Worm (Caenorhabditis elegans) whole organism, young adult: ENCODE measurements around the gene tatn-1.

Experiments used
- F10E7.11 ChIP-seq: sonication (generic microtip); optimal IDR thresholded peaks from 2 replicates; lab custom pipeline; 2017; ENCODE audit warnings: mild to moderate bottlenecking, missing genetic modification characterization, moderate library complexity, missing compliant biosample characterization
- F33H1.4 ChIP-seq: fragments of 200-800 bp; sonication (Bioruptor generic); IDR thresholded peaks from 2 replicates; pipeline ENCODE4 v1.3.6; 2022; ENCODE audit warnings: missing genetic modification reagents, missing genetic modification characterization, missing compliant biosample characterization
- F49E8.2 ChIP-seq: sonication (generic microtip); optimal IDR thresholded peaks from 3 replicates; lab custom pipeline; 2017; ENCODE audit warnings: missing genetic modification characterization, mild to moderate bottlenecking, missing compliant biosample characterization, antibody characterized with exemption, moderate library complexity; ENCODE audit not compliant: insufficient read depth
- F57C9.4 ChIP-seq: sonication (generic microtip); optimal IDR thresholded peaks from 2 replicates; lab custom pipeline; 2017; ENCODE audit warnings: mild to moderate bottlenecking, missing genetic modification characterization, missing compliant biosample characterization
- K11D2.4 ChIP-seq: fragments of 200-800 bp; sonication (Bioruptor generic); IDR thresholded peaks from 2 replicates; pipeline ENCODE4 v1.3.6; 2022; ENCODE audit warnings: missing genetic modification reagents, missing genetic modification characterization, missing compliant biosample characterization
- T07F8.4 ChIP-seq: sonication (generic microtip); optimal IDR thresholded peaks from 2 replicates; lab custom pipeline; 2016; ENCODE audit warnings: mild to moderate bottlenecking, missing genetic modification characterization, moderate library complexity, missing compliant biosample characterization
- Y53G8AR.9 ChIP-seq: fragments of 200-800 bp; sonication (Bioruptor generic); conservative IDR thresholded peaks from 2 replicates; pipeline ENCODE4 v1.3.6; 2022; ENCODE audit warnings: missing genetic modification reagents, missing genetic modification characterization, missing compliant biosample characterization
- Y56A3A.18 ChIP-seq: fragments of 200-800 bp; sonication (Bioruptor generic); IDR thresholded peaks from 2 replicates; pipeline ENCODE4 v1.3.6; 2022; ENCODE audit warnings: missing genetic modification reagents, missing genetic modification characterization, missing compliant biosample characterization
- Y79H2A.3 ChIP-seq: fragments of 200-800 bp; sonication (Bioruptor generic); conservative IDR thresholded peaks from 2 replicates; pipeline ENCODE4 v1.3.6; 2022; ENCODE audit warnings: missing genetic modification reagents, missing genetic modification characterization, missing compliant biosample characterization
- Y95B8A.8 ChIP-seq: fragments of 200-800 bp; sonication (Bioruptor generic); IDR thresholded peaks from 2 replicates; pipeline ENCODE4 v1.3.6; 2022; ENCODE audit warnings: missing genetic modification reagents, missing genetic modification characterization, missing compliant biosample characterization
- ZK185.1 ChIP-seq: sonication (generic microtip); optimal IDR thresholded peaks from 2 replicates; lab custom pipeline; 2016; ENCODE audit warnings: mild to moderate bottlenecking, missing genetic modification characterization, missing compliant biosample characterization; ENCODE audit not compliant: poor library complexity, severe bottlenecking
- aptf-2 ChIP-seq: fragments of 200-800 bp; sonication (Bioruptor generic); conservative IDR thresholded peaks from 2 replicates; pipeline ENCODE4 v1.3.6; 2022; ENCODE audit warnings: missing genetic modification reagents, missing genetic modification characterization, missing compliant biosample characterization
- attf-5 ChIP-seq: fragments of 200-800 bp; sonication (Bioruptor generic); optimal IDR thresholded peaks from 2 replicates; lab custom pipeline; 2018; ENCODE audit warnings: mild to moderate bottlenecking, missing genetic modification characterization, missing compliant biosample characterization
- bed-1 ChIP-seq: fragments of 200-800 bp; sonication (Bioruptor generic); IDR thresholded peaks from 2 replicates; pipeline ENCODE4 v1.3.6; 2022; ENCODE audit warnings: missing genetic modification reagents, missing genetic modification characterization, missing compliant biosample characterization
- cebp-1 ChIP-seq, 2 experiments: fragments of 200-800 bp in 1 of 2; sonication (Bioruptor generic) in 1 of 2; sonication (generic microtip) in 1 of 2; IDR thresholded peaks in 1 of 2; optimal IDR thresholded peaks in 1 of 2; 2 replicates each; pipeline versions ENCODE4 v1.3.6 to Lab custom; 2017 to 2022; ENCODE audit warnings: missing compliant biosample characterization in 2 of 2, missing genetic modification characterization in 2 of 2, mild to moderate bottlenecking in 1 of 2, missing genetic modification reagents in 1 of 2, moderate library complexity in 1 of 2
- efl-1 ChIP-seq: fragments of 150-350 bp; optimal IDR thresholded peaks from 2 replicates; lab custom pipeline; 2014; ENCODE audit warnings: missing biosample characterization, missing genetic modification reagents, missing genetic modification characterization
- egrh-3 ChIP-seq: fragments of 200-800 bp; sonication (Bioruptor generic); IDR thresholded peaks from 2 replicates; pipeline ENCODE4 v1.3.6; 2022; ENCODE audit warnings: missing genetic modification reagents, missing genetic modification characterization, missing compliant biosample characterization
- ets-4 ChIP-seq: fragments of 200-800 bp; sonication (Bioruptor generic); optimal IDR thresholded peaks from 2 replicates; lab custom pipeline; 2018; ENCODE audit warnings: mild to moderate bottlenecking, missing genetic modification characterization, missing compliant biosample characterization
- fkh-3 ChIP-seq: sonication (generic microtip); optimal IDR thresholded peaks from 2 replicates; lab custom pipeline; 2016; ENCODE audit warnings: mild to moderate bottlenecking, missing genetic modification characterization, missing compliant biosample characterization
- gei-17 ChIP-seq: fragments of 200-800 bp; sonication (Bioruptor generic); optimal IDR thresholded peaks from 2 replicates; lab custom pipeline; 2018; ENCODE audit warnings: mild to moderate bottlenecking, missing genetic modification characterization, missing compliant biosample characterization
- him-1 ChIP-seq: sonication (generic microtip); optimal IDR thresholded peaks from 2 replicates; lab custom pipeline; 2016; ENCODE audit warnings: missing genotype, missing genetic modification reagents, missing genetic modification characterization, missing compliant biosample characterization
- hlh-12 ChIP-seq: sonication (generic microtip); optimal IDR thresholded peaks from 2 replicates; lab custom pipeline; 2016; ENCODE audit warnings: missing genetic modification characterization, missing compliant biosample characterization
- hlh-26 ChIP-seq: fragments of 200-800 bp; sonication (Bioruptor generic); conservative IDR thresholded peaks from 2 replicates; pipeline ENCODE4 v1.3.6; 2022; ENCODE audit warnings: missing genetic modification reagents, missing genetic modification characterization, missing compliant biosample characterization
- let-607 ChIP-seq, 2 experiments: fragments of 200-800 bp in 1 of 2; sonication (Bioruptor generic) in 1 of 2; sonication (generic microtip) in 1 of 2; optimal IDR thresholded peaks; 2 replicates each; lab custom pipeline; 2016 to 2018; ENCODE audit warnings: mild to moderate bottlenecking in 2 of 2, missing compliant biosample characterization in 2 of 2, missing genetic modification characterization in 2 of 2, moderate library complexity in 2 of 2, missing genotype in 1 of 2
- lin-40 ChIP-seq: sonication (generic microtip); optimal IDR thresholded peaks from 2 replicates; lab custom pipeline; 2016; ENCODE audit warnings: missing genetic modification characterization, mild to moderate bottlenecking, missing compliant biosample characterization, missing genotype, missing genetic modification reagents
- lin-54 ChIP-seq: fragments of 200-800 bp; sonication (Bioruptor generic); optimal IDR thresholded peaks from 2 replicates; lab custom pipeline; 2018; ENCODE audit warnings: mild to moderate bottlenecking, missing genetic modification characterization, missing compliant biosample characterization
- madf-8 ChIP-seq: fragments of 200-800 bp; sonication (Bioruptor generic); conservative IDR thresholded peaks from 2 replicates; pipeline ENCODE4 v1.3.6; 2022; ENCODE audit warnings: missing genetic modification reagents, missing genetic modification characterization, missing compliant biosample characterization
- mel-28 ChIP-seq: sonication (generic microtip); optimal IDR thresholded peaks from 2 replicates; lab custom pipeline; 2016; ENCODE audit warnings: borderline replicate concordance, mild to moderate bottlenecking, missing genetic modification characterization, missing compliant biosample characterization
- mes-4 ChIP-seq: sonication (generic microtip); optimal IDR thresholded peaks from 2 replicates; lab custom pipeline; 2016; ENCODE audit warnings: missing genotype, missing genetic modification characterization, missing compliant biosample characterization
- nfyb-1 ChIP-seq: fragments of 200-800 bp; sonication (Bioruptor generic); IDR thresholded peaks from 2 replicates; pipeline ENCODE4 v1.3.6; 2022; ENCODE audit warnings: missing genetic modification reagents, missing genetic modification characterization, missing compliant biosample characterization
- nhr-27 ChIP-seq: fragments of 200-800 bp; sonication (Bioruptor generic); optimal IDR thresholded peaks from 2 replicates; lab custom pipeline; 2018; ENCODE audit warnings: mild to moderate bottlenecking, missing genetic modification characterization, moderate library complexity, missing compliant biosample characterization
- nhr-90 ChIP-seq: sonication (generic microtip); optimal IDR thresholded peaks from 2 replicates; lab custom pipeline; 2016; ENCODE audit warnings: missing genotype, mild to moderate bottlenecking, missing genetic modification characterization, missing compliant biosample characterization
- repo-1 ChIP-seq: sonication (generic microtip); optimal IDR thresholded peaks from 2 replicates; lab custom pipeline; 2017; ENCODE audit warnings: mild to moderate bottlenecking, missing genetic modification characterization, missing compliant biosample characterization
- snpc-1.1 ChIP-seq: sonication (generic microtip); optimal IDR thresholded peaks from 2 replicates; lab custom pipeline; 2017; ENCODE audit warnings: missing genetic modification characterization, mild to moderate bottlenecking, missing compliant biosample characterization, antibody characterized with exemption, moderate library complexity, missing genotype, missing genetic modification reagents; ENCODE audit not compliant: insufficient read depth
- snpc-1.3 ChIP-seq: sonication (generic microtip); optimal IDR thresholded peaks from 2 replicates; lab custom pipeline; 2017; ENCODE audit warnings: missing genetic modification characterization, mild to moderate bottlenecking, missing compliant biosample characterization, antibody characterized with exemption, moderate library complexity, missing genotype, missing genetic modification reagents; ENCODE audit not compliant: insufficient read depth
- snpc-3.4 ChIP-seq: sonication (generic microtip); optimal IDR thresholded peaks from 2 replicates; lab custom pipeline; 2017; ENCODE audit warnings: missing genetic modification characterization, mild to moderate bottlenecking, missing compliant biosample characterization, antibody characterized with exemption, moderate library complexity, missing genotype, missing genetic modification reagents
- snpc-4 ChIP-seq, 5 experiments: fragments of 150-350 bp in 1 of 5; sonication (generic microtip) in 4 of 5; optimal IDR thresholded peaks; 2 replicates each; lab custom pipeline; 2014 to 2018; ENCODE audit warnings: missing genetic modification characterization in 5 of 5, missing biosample characterization in 3 of 5, antibody characterized with exemption in 2 of 5, mild to moderate bottlenecking in 2 of 5, missing compliant biosample characterization in 2 of 5, missing genotype in 2 of 5, moderate library complexity in 2 of 5, missing genetic modification reagents in 1 of 5
- somi-1 ChIP-seq: fragments of 200-800 bp; sonication (Bioruptor generic); optimal IDR thresholded peaks from 2 replicates; lab custom pipeline; 2018; ENCODE audit warnings: mild to moderate bottlenecking, missing genetic modification characterization, missing compliant biosample characterization
- unc-130 ChIP-seq: sonication (generic microtip); optimal IDR thresholded peaks from 2 replicates; lab custom pipeline; 2016; ENCODE audit warnings: missing genetic modification reagents, missing genetic modification characterization, missing compliant biosample characterization
- unc-62 ChIP-seq: fragments of 150-350 bp; optimal IDR thresholded peaks from 2 replicates; lab custom pipeline; 2014; ENCODE audit warnings: missing biosample characterization, missing genetic modification reagents, missing genetic modification characterization
- zim-3 ChIP-seq: sonication (generic microtip); optimal IDR thresholded peaks from 2 replicates; lab custom pipeline; 2017; ENCODE audit warnings: mild to moderate bottlenecking, missing genetic modification characterization, moderate library complexity, missing compliant biosample characterization
- ztf-18 ChIP-seq: sonication (generic microtip); optimal IDR thresholded peaks from 2 replicates; lab custom pipeline; 2016; ENCODE audit warnings: missing genotype, mild to moderate bottlenecking, missing genetic modification characterization, missing compliant biosample characterization
- ztf-22 ChIP-seq: fragments of 200-800 bp; sonication (Bioruptor generic); optimal IDR thresholded peaks from 2 replicates; lab custom pipeline; 2018; ENCODE audit warnings: mild to moderate bottlenecking, missing genetic modification characterization, moderate library complexity, missing compliant biosample characterization
- ztf-25 ChIP-seq: fragments of 200-800 bp; sonication (Bioruptor generic); IDR thresholded peaks from 2 replicates; pipeline ENCODE4 v1.3.6; 2022; ENCODE audit warnings: missing genetic modification reagents, missing genetic modification characterization, missing compliant biosample characterization
- ztf-26 ChIP-seq: sonication (generic microtip); optimal IDR thresholded peaks from 2 replicates; lab custom pipeline; 2017; ENCODE audit warnings: missing genetic modification characterization, missing compliant biosample characterization

tatn-1 gene

DNA sequence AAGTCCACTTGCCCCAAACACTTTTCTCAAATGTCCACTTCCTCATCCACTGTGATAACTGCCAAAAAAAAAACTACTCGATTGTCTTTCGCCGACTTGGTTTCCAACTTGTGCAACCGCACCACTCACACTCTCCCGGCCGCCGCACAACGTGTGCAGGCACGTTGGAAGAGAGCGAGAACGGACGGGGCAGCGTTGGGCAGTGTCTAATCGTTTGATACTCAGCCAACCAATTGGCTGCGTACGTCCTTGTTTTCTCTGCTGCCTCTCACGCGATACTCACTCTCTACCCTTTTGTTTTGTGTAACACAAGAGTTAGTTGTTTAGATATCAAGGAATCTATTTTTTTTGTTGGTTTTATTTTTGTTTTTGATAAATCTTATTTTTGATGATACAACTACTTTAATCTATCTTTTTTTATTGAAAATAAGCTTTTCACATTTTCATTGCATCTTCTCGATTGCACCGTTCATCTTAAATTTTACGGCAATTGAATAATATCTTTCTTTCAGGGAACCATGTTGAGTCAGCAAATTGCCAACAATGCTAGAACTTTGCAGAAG is 37.2 kb upstream of the tatn-1 start, which contains the start of gene sucl-1 (continued):
- TF ChIP-seq snpc-3.4 (no peak), ztf-22 (GFP tag; lab: Kevin White, UChicago) (no peak), unc-130 (GFP tag; lab: Kevin White, UChicago) (no peak), T07F8.4 (tag; lab: Kevin White, UChicago) (no peak), K11D2.4 (GFP tag; lab: Robert Waterston, UW) (0 out of 2 replicates have a peak, but pooled peaks have one; percentile 55), him-1 (no peak), ets-4 (GFP tag; lab: Kevin White, UChicago) (peak; percentile 86), repo-1 (tag; lab: Kevin White, UChicago) (peak; percentile 1), F10E7.11 (no peak), gei-17 (GFP tag; lab: Kevin White, UChicago) (peak; percentile 30), attf-5 (GFP tag; lab: Kevin White, UChicago) (peak; percentile 89), nhr-90 (tag; lab: Kevin White, UChicago) (peak; percentile 55), snpc-4 (GFP tag; optimal IDR thresholded peaks at IDR 0.05; lab: Kevin White, UChicago) (peak; percentile 32), snpc-4 (tag; optimal IDR thresholded peaks at IDR 0.05; lab: Kevin White, UChicago) (peak; percentile 68 to 75 (median 72)), Y53G8AR.9 (GFP tag; lab: Robert Waterston, UW) (0 out of 2 replicates have a peak, but pooled peaks have one; percentile 37), nhr-27 (tag; lab: Kevin White, UChicago) (no peak), aptf-2 (GFP tag; lab: Robert Waterston, UW) (no peak), madf-8 (GFP tag; lab: Robert Waterston, UW) (no peak), cebp-1 (GFP tag; IDR thresholded peaks at IDR 0.05; lab: Robert Waterston, UW) (peak; percentile 55; the same call in 1 of the 2 replicates), cebp-1 (tag; optimal IDR thresholded peaks at IDR 0.05; lab: Kevin White, UChicago) (peak; percentile 86), Y79H2A.3 (GFP tag; lab: Robert Waterston, UW) (no peak), F57C9.4 (tag; lab: Kevin White, UChicago) (no peak), unc-62 (no peak), ZK185.1 (no peak), efl-1 (GFP tag; lab: Kevin White, UChicago) (no peak), F33H1.4 (no peak), Y95B8A.8 (GFP tag; lab: Robert Waterston, UW) (no peak), F49E8.2 (tag; lab: Kevin White, UChicago) (no peak), lin-54 (GFP tag; lab: Kevin White, UChicago) (peak; percentile 50), mel-28 (tag; lab: Kevin White, UChicago) (no peak), hlh-26 (GFP tag; lab: Robert Waterston, UW) (no peak), egrh-3 (GFP tag; lab: Robert Waterston, UW) (peak; percentile 60; the same call in 1 of the 2 replicates), hlh-12 (tag; lab: Kevin White, UChicago) (no peak), bed-1 (GFP tag; lab: Robert Waterston, UW) (no peak), snpc-1.3 (no peak), Y56A3A.18 (GFP tag; lab: Robert Waterston, UW) (no peak), lin-40 (tag; lab: Kevin White, UChicago) (peak; percentile 86), somi-1 (GFP tag; lab: Kevin White, UChicago) (peak; percentile 35), snpc-1.1 (tag; lab: Kevin White, UChicago) (no peak), mes-4 (no peak), nfyb-1 (GFP tag; lab: Robert Waterston, UW) (peak; percentile 84), ztf-26 (tag; lab: Kevin White, UChicago) (peak; percentile 73), zim-3 (tag; lab: Kevin White, UChicago) (no peak), ztf-18 (tag; lab: Kevin White, UChicago) (peak; percentile 88), ztf-25 (GFP tag; lab: Robert Waterston, UW) (no peak), let-607 (tag; optimal IDR thresholded peaks at IDR 0.05; lab: Kevin White, UChicago) (peak; percentile 93 to 94), fkh-3 (tag; lab: Kevin White, UChicago) (no peak)
